Worm (Caenorhabditis elegans) whole organism, young adult: Measurements from ENCODE around the gene B0336.13.

Experiments
- B0035.1 ChIP-seq: sonication (generic microtip); optimal IDR thresholded peaks from 2 replicates; lab custom pipeline; 2016; ENCODE audit warnings: missing genetic modification characterization, mild to moderate bottlenecking, missing compliant biosample characterization, missing genotype, missing genetic modification reagents
- B0336.3 ChIP-seq: fragments of 200-800 bp; sonication (Bioruptor generic); IDR thresholded peaks from 2 replicates; pipeline ENCODE4 v1.3.6; 2022; ENCODE audit warnings: missing genetic modification characterization, missing compliant biosample characterization
- C17E4.6 ChIP-seq: fragments of 200-800 bp; sonication (Bioruptor generic); IDR thresholded peaks from 2 replicates; pipeline ENCODE4 v1.3.6; 2022; ENCODE audit warnings: missing genetic modification reagents, missing genetic modification characterization, missing compliant biosample characterization
- D2030.7 ChIP-seq: fragments of 200-800 bp; sonication (Bioruptor generic); IDR thresholded peaks from 2 replicates; pipeline ENCODE4 v1.3.6; 2022; ENCODE audit warnings: missing genetic modification reagents, missing genetic modification characterization, missing compliant biosample characterization
- F10E7.11 ChIP-seq: sonication (generic microtip); optimal IDR thresholded peaks from 2 replicates; lab custom pipeline; 2017; ENCODE audit warnings: mild to moderate bottlenecking, missing genetic modification characterization, moderate library complexity, missing compliant biosample characterization
- F49E8.2 ChIP-seq: sonication (generic microtip); optimal IDR thresholded peaks from 3 replicates; lab custom pipeline; 2017; ENCODE audit warnings: missing genetic modification characterization, mild to moderate bottlenecking, missing compliant biosample characterization, antibody characterized with exemption, moderate library complexity; ENCODE audit not compliant: insufficient read depth
- K12H6.12 ChIP-seq: fragments of 200-800 bp; sonication (Bioruptor generic); optimal IDR thresholded peaks from 2 replicates; lab custom pipeline; 2018; ENCODE audit warnings: mild to moderate bottlenecking, missing genetic modification characterization, missing compliant biosample characterization
- Y56A3A.18 ChIP-seq: fragments of 200-800 bp; sonication (Bioruptor generic); IDR thresholded peaks from 2 replicates; pipeline ENCODE4 v1.3.6; 2022; ENCODE audit warnings: missing genetic modification reagents, missing genetic modification characterization, missing compliant biosample characterization
- Y67H2A.10 ChIP-seq: fragments of 200-800 bp; sonication (Bioruptor generic); conservative IDR thresholded peaks from 2 replicates; pipeline ENCODE4 v1.3.6; 2022; ENCODE audit warnings: missing genetic modification reagents, missing genetic modification characterization, missing compliant biosample characterization
- ZK185.1 ChIP-seq: sonication (generic microtip); optimal IDR thresholded peaks from 2 replicates; lab custom pipeline; 2016; ENCODE audit warnings: mild to moderate bottlenecking, missing genetic modification characterization, missing compliant biosample characterization; ENCODE audit not compliant: poor library complexity, severe bottlenecking
- aptf-2 ChIP-seq: fragments of 200-800 bp; sonication (Bioruptor generic); conservative IDR thresholded peaks from 2 replicates; pipeline ENCODE4 v1.3.6; 2022; ENCODE audit warnings: missing genetic modification reagents, missing genetic modification characterization, missing compliant biosample characterization
- atf-7 ChIP-seq: sonication (generic microtip); optimal IDR thresholded peaks from 2 replicates; lab custom pipeline; 2017; ENCODE audit warnings: mild to moderate bottlenecking, missing genetic modification characterization, missing compliant biosample characterization
- cebp-1 ChIP-seq, 2 experiments: fragments of 200-800 bp in 1 of 2; sonication (Bioruptor generic) in 1 of 2; sonication (generic microtip) in 1 of 2; IDR thresholded peaks in 1 of 2; optimal IDR thresholded peaks in 1 of 2; 2 replicates each; pipeline versions ENCODE4 v1.3.6 to Lab custom; 2017 to 2022; ENCODE audit warnings: missing compliant biosample characterization in 2 of 2, missing genetic modification characterization in 2 of 2, mild to moderate bottlenecking in 1 of 2, missing genetic modification reagents in 1 of 2, moderate library complexity in 1 of 2
- ceh-27 ChIP-seq: fragments of 200-800 bp; sonication (Bioruptor generic); optimal IDR thresholded peaks from 2 replicates; lab custom pipeline; 2018; ENCODE audit warnings: mild to moderate bottlenecking, missing genetic modification characterization, moderate library complexity, missing compliant biosample characterization
- efl-1 ChIP-seq: fragments of 150-350 bp; optimal IDR thresholded peaks from 2 replicates; lab custom pipeline; 2014; ENCODE audit warnings: missing biosample characterization, missing genetic modification reagents, missing genetic modification characterization
- egl-44 ChIP-seq: fragments of 200-800 bp; sonication (Bioruptor generic); IDR thresholded peaks from 2 replicates; pipeline ENCODE4 v1.3.6; 2022; ENCODE audit warnings: missing genetic modification reagents, missing genetic modification characterization, missing compliant biosample characterization
- ets-4 ChIP-seq: fragments of 200-800 bp; sonication (Bioruptor generic); optimal IDR thresholded peaks from 2 replicates; lab custom pipeline; 2018; ENCODE audit warnings: mild to moderate bottlenecking, missing genetic modification characterization, missing compliant biosample characterization
- hmg-20 ChIP-seq: fragments of 200-800 bp; sonication (Bioruptor generic); IDR thresholded peaks from 2 replicates; pipeline ENCODE4 v1.3.6; 2022; ENCODE audit warnings: missing genetic modification reagents, missing genetic modification characterization, missing compliant biosample characterization
- hsf-1 ChIP-seq: fragments of 200-800 bp; sonication (Bioruptor generic); IDR thresholded peaks from 2 replicates; pipeline ENCODE4 v1.3.6; 2022; ENCODE audit warnings: missing genetic modification reagents, missing genetic modification characterization, missing compliant biosample characterization
- lin-35 ChIP-seq, 3 experiments: fragments of 150-350 bp in 2 of 3; sonication (generic microtip) in 1 of 3; optimal IDR thresholded peaks; 2 replicates each; lab custom pipeline; 2014 to 2018; ENCODE audit warnings: missing biosample characterization in 3 of 3, missing genetic modification characterization in 3 of 3, missing genetic modification reagents in 3 of 3
- madf-3 ChIP-seq: fragments of 200-800 bp; sonication (Bioruptor generic); IDR thresholded peaks from 2 replicates; pipeline ENCODE4 v1.3.6; 2022; ENCODE audit warnings: missing genetic modification reagents, missing genetic modification characterization, missing compliant biosample characterization
- madf-8 ChIP-seq: fragments of 200-800 bp; sonication (Bioruptor generic); conservative IDR thresholded peaks from 2 replicates; pipeline ENCODE4 v1.3.6; 2022; ENCODE audit warnings: missing genetic modification reagents, missing genetic modification characterization, missing compliant biosample characterization
- mxl-1 ChIP-seq: sonication (generic microtip); optimal IDR thresholded peaks from 2 replicates; lab custom pipeline; 2016; ENCODE audit warnings: missing genetic modification characterization, missing compliant biosample characterization
- nfya-2 ChIP-seq: fragments of 200-800 bp; sonication (Bioruptor generic); IDR thresholded peaks from 2 replicates; pipeline ENCODE4 v1.3.6; 2022; ENCODE audit warnings: missing genetic modification reagents, missing genetic modification characterization, missing compliant biosample characterization
- nhr-27 ChIP-seq: fragments of 200-800 bp; sonication (Bioruptor generic); optimal IDR thresholded peaks from 2 replicates; lab custom pipeline; 2018; ENCODE audit warnings: mild to moderate bottlenecking, missing genetic modification characterization, moderate library complexity, missing compliant biosample characterization
- nhr-90 ChIP-seq: sonication (generic microtip); optimal IDR thresholded peaks from 2 replicates; lab custom pipeline; 2016; ENCODE audit warnings: missing genotype, mild to moderate bottlenecking, missing genetic modification characterization, missing compliant biosample characterization
- snpc-1.1 ChIP-seq: sonication (generic microtip); optimal IDR thresholded peaks from 2 replicates; lab custom pipeline; 2017; ENCODE audit warnings: missing genetic modification characterization, mild to moderate bottlenecking, missing compliant biosample characterization, antibody characterized with exemption, moderate library complexity, missing genotype, missing genetic modification reagents; ENCODE audit not compliant: insufficient read depth
- snpc-1.3 ChIP-seq: sonication (generic microtip); optimal IDR thresholded peaks from 2 replicates; lab custom pipeline; 2017; ENCODE audit warnings: missing genetic modification characterization, mild to moderate bottlenecking, missing compliant biosample characterization, antibody characterized with exemption, moderate library complexity, missing genotype, missing genetic modification reagents; ENCODE audit not compliant: insufficient read depth
- tbp1 ChIP-seq: fragments of 200-800 bp; sonication (Bioruptor generic); optimal IDR thresholded peaks from 2 replicates; lab custom pipeline; 2018; ENCODE audit warnings: mild to moderate bottlenecking, missing genetic modification characterization, missing compliant biosample characterization
- tbx-9 ChIP-seq: sonication (generic microtip); optimal IDR thresholded peaks from 2 replicates; lab custom pipeline; 2016; ENCODE audit warnings: borderline replicate concordance, missing genetic modification characterization, inconsistent platforms, missing compliant biosample characterization
- zim-3 ChIP-seq: sonication (generic microtip); optimal IDR thresholded peaks from 2 replicates; lab custom pipeline; 2017; ENCODE audit warnings: mild to moderate bottlenecking, missing genetic modification characterization, moderate library complexity, missing compliant biosample characterization
- ztf-25 ChIP-seq: fragments of 200-800 bp; sonication (Bioruptor generic); IDR thresholded peaks from 2 replicates; pipeline ENCODE4 v1.3.6; 2022; ENCODE audit warnings: missing genetic modification reagents, missing genetic modification characterization, missing compliant biosample characterization

The B0336.13 gene

DNA sequence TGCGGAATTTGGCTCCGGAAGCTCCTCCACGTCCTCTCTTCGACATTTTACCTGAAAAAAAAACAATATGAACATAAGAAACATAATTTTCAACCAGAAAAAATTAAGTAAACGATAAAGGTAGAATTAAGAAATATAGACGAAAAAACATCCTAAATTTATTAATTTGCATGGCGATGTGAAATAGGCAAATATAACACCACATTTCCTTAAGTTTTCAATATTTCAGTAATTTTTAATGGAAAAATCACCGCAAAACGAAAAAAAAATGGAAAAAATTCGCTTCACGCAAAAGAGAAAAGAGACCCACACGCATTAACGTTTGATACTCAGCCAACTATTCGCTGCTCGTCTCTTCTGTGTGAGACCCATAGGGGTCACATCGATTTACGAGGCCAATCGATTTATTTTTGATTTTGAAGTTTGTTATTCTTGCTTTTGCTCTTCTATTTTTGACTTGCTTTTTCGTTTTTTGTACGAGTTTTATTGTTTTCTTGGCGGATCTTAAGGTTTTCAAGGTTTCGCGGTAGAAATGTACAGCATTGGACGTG, 12.3 kb downstream of the B0336.13 start, which contains the start of gene rpl-23 (continued):
- TF ChIP-seq efl-1 (peak; percentile 65), ceh-27 (peak; percentile 77), F49E8.2 (tag; lab: Kevin White, UChicago) (peak; percentile 82), Y67H2A.10 (GFP tag; lab: Robert Waterston, UW) (no peak), snpc-1.3 (tag; lab: Kevin White, UChicago) (peak; percentile 78), lin-35 (GFP tag; optimal IDR thresholded peaks at IDR 0.05; lab: Kevin White, UChicago) (peak in 1 of 3 experiments; percentile 85)

DNA sequence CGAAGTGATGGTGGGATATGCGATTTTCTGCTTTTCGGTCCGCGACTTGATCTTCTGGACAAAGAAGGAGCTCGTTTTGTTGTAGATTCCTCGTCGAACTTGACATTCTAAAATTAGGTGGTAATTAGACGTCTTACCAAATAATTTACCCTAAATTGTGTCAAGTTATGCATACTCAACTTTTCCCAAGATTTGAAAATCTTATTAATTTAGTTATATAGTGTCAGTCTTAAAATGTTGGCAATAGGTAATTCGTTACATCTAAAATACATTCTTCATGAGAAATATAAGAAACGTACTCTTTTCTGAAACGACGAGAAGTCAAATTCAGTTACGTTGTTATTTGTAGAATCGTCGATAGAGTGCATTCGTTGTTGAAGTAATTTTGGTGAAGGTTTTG, 13.7 kb downstream of the B0336.13 start:
- TF ChIP-seq nhr-27 (tag; lab: Kevin White, UChicago) (no peak), C17E4.6 (GFP tag; lab: Robert Waterston, UW) (no peak), mxl-1 (tag; lab: Kevin White, UChicago) (no peak)

DNA sequence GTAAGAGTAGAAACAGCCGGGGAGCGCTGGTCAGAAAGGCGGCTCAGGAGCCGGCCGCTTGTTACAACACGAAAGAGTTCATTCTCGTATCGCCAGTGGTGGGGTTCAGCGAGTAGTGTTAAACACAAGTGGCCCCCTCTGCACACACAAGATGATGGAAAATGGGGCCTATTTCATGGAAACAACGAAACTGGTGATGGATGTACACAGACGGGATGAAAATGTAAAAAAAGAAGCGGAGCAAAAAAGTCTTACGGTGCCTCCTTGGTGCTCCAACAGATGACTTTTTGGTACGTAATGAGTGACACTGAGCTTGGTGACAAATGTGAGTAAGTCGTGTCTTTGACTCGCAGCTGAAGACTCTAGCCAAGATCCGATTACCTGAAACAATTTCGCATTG, 14.2 kb downstream of the B0336.13 start:
- TF ChIP-seq egl-44: no peak
- TF ChIP-seq snpc-1.1 (tag; lab: Kevin White, UChicago): no peak
- no peak for TF ChIP-seq cebp-1 (GFP tag; IDR thresholded peaks at IDR 0.05; lab: Robert Waterston, UW)
- TF ChIP-seq cebp-1 (tag; optimal IDR thresholded peaks at IDR 0.05; lab: Kevin White, UChicago): no peak
- TF ChIP-seq Y56A3A.18 (GFP tag; lab: Robert Waterston, UW): no peak
- TF ChIP-seq madf-8 (GFP tag; lab: Robert Waterston, UW): no peak
- no peak for TF ChIP-seq ztf-25 (GFP tag; lab: Robert Waterston, UW)
- no peak for TF ChIP-seq ceh-27
- TF ChIP-seq tbx-9 (tag; lab: Kevin White, UChicago): no peak
- TF ChIP-seq C17E4.6 (GFP tag; lab: Robert Waterston, UW): no peak
- no peak for TF ChIP-seq zim-3 (tag; lab: Kevin White, UChicago)
- TF ChIP-seq ets-4: no peak
- TF ChIP-seq hsf-1 (GFP tag; lab: Robert Waterston, UW): no peak
- no peak for TF ChIP-seq nhr-90 (tag; lab: Kevin White, UChicago)
- no peak for TF ChIP-seq aptf-2 (GFP tag; lab: Robert Waterston, UW)
- TF ChIP-seq atf-7 (tag; lab: Kevin White, UChicago): no peak

DNA sequence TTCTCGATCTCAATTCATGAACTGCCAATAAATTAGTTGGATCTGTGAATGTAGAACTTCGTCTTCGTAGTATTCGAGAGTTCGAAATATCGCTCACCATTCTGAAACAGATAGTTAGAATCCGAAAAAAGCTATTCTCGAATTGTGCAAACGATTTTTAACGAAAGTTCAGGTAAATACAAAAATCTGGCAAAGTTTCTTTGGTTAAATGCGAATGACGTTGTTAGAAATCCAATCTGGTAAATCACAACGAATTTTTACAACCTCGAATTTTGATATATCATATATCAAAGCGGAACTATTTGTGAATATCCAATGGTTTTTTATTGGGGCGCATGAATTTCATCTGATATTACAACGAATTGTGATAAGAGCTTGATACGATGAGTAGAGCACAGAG, 15.4 kb downstream of the B0336.13 start, which contains the start of gene hpo-28:
hpo-28 (minus strand) TSS at position 101 of the 400 bp plus-strand sequence.
- TF ChIP-seq F10E7.11 (tag; lab: Kevin White, UChicago): no peak
- TF ChIP-seq ets-4: no peak
- no peak for TF ChIP-seq madf-3 (GFP tag; lab: Robert Waterston, UW)
- no peak for TF ChIP-seq nfya-2 (GFP tag; lab: Robert Waterston, UW)
- no peak for TF ChIP-seq D2030.7 (GFP tag; lab: Robert Waterston, UW)
- no peak for TF ChIP-seq egl-44
- no peak for TF ChIP-seq B0035.1 (tag; lab: Kevin White, UChicago)
- no peak for TF ChIP-seq ZK185.1 (tag; lab: Kevin White, UChicago)
- TF ChIP-seq B0336.3 (GFP tag; lab: Robert Waterston, UW): no peak
- no peak for TF ChIP-seq K12H6.12 (tag; lab: Kevin White, UChicago)
- TF ChIP-seq hmg-20 (GFP tag; lab: Robert Waterston, UW): no peak
- no peak for TF ChIP-seq tbp1 (GFP tag; lab: Kevin White, UChicago)
- TF ChIP-seq aptf-2 (GFP tag; lab: Robert Waterston, UW): no peak
